Fruit fly (Drosophila melanogaster) whole organism, wandering third instar larva: Measurements from ENCODE around the gene ras.

Experiments
- Abd-B ChIP-seq: fragments of >200 bp; optimal IDR thresholded peaks from 2 replicates; lab custom pipeline; 2017; ENCODE audit warnings: missing biosample characterization, missing genetic modification characterization
- CG9705 ChIP-seq: fragments of 200-800 bp; sonication (Bioruptor generic); optimal IDR thresholded peaks from 2 replicates; lab custom pipeline; 2018; ENCODE audit warnings: missing biosample characterization, mild to moderate bottlenecking, missing genetic modification characterization
- OdsH ChIP-seq: fragments of 200-800 bp; sonication (Bioruptor generic); optimal IDR thresholded peaks from 2 replicates; lab custom pipeline; 2016; ENCODE audit warnings: missing biosample characterization, mild to moderate bottlenecking, missing genetic modification characterization
- Rel ChIP-seq, 2 experiments: fragments of 200-800 bp; sonication (Bioruptor generic) in 1 of 2; optimal IDR thresholded peaks; 2 replicates in 1 of 2; 3 replicates in 1 of 2; lab custom pipeline; 2016 to 2019; ENCODE audit warnings: mild to moderate bottlenecking in 2 of 2, missing biosample characterization in 2 of 2, missing genetic modification characterization in 2 of 2, moderate library complexity in 1 of 2
- br ChIP-seq: fragments of 200-800 bp; sonication (Bioruptor generic); optimal IDR thresholded peaks from 2 replicates; lab custom pipeline; 2016; ENCODE audit warnings: missing biosample characterization, missing genetic modification characterization
- dl ChIP-seq, 2 experiments: fragments of 175-275, 200-275 bp in 1 of 2; fragments of 200-275 bp in 1 of 2; sonication (Bioruptor generic); optimal IDR thresholded peaks; lab custom pipeline; 2018; ENCODE audit warnings: mild to moderate bottlenecking in 2 of 2, missing biosample characterization in 2 of 2, missing genetic modification characterization in 2 of 2, moderate library complexity in 2 of 2; ENCODE audit not compliant: partially characterized antibody in 2 of 2, insufficient read depth in 1 of 2
- fru ChIP-seq: fragments of 200-800 bp; sonication (Bioruptor generic); optimal IDR thresholded peaks from 3 replicates; lab custom pipeline; 2016; ENCODE audit warnings: missing biosample characterization, mild to moderate bottlenecking, missing genetic modification characterization
- h ChIP-seq: fragments of 200-800 bp; sonication (Bioruptor generic); optimal IDR thresholded peaks from 3 replicates; lab custom pipeline; 2016; ENCODE audit warnings: missing biosample characterization, mild to moderate bottlenecking, missing genetic modification characterization
- jim ChIP-seq: fragments of 175-275, 200-325 bp; sonication (Bioruptor generic); optimal IDR thresholded peaks from 2 replicates; lab custom pipeline; 2016; ENCODE audit warnings: missing biosample characterization, mild to moderate bottlenecking, missing genetic modification characterization
- sage ChIP-seq: fragments of 200-800 bp; sonication (Bioruptor generic); optimal IDR thresholded peaks from 2 replicates; lab custom pipeline; 2016; ENCODE audit warnings: missing biosample characterization, mild to moderate bottlenecking, missing genetic modification characterization
- usp ChIP-seq: fragments of >200 bp; optimal IDR thresholded peaks from 2 replicates; lab custom pipeline; 2017; ENCODE audit warnings: missing biosample characterization, missing genetic modification characterization

- TF ChIP-seq h (GFP tag; lab: Kevin White, UChicago) (no peak), CG9705 (GFP tag; lab: Kevin White, UChicago) (no peak), Abd-B (GFP tag; lab: Kevin White, UChicago) (no peak), sage (GFP tag; lab: Kevin White, UChicago) (no peak), jim (no peak), br (GFP tag; lab: Kevin White, UChicago) (no peak), OdsH (GFP tag; lab: Kevin White, UChicago) (no peak), usp (no peak), Rel (GFP tag; optimal IDR thresholded peaks at IDR 0.05; lab: Kevin White, UChicago) (no peak), Rel (tag; optimal IDR thresholded peaks at IDR 0.05; lab: Kevin White, UChicago) (no peak), fru (no peak), dl (GFP tag; optimal IDR thresholded peaks at IDR 0.05; lab: Kevin White, UChicago; ENCODE audit: insufficient read depth in 1 of 2, partially characterized antibody in 2 of 2) (no peak)
Measured at dm6 chrX:10728541-10728968, 15.7 kb upstream of the ras start.
